Worm (Caenorhabditis elegans): ENCODE results near the gene C07A9.9.

- TF ChIP-seq him-1 (tag; optimal IDR thresholded peaks at IDR 0.05) (no peak), W03F9.2 (tag; optimal IDR thresholded peaks at IDR 0.05) (no peak), dao-5 (tag; optimal IDR thresholded peaks at IDR 0.05) (no peak)
These were observed 22.3 kb downstream of the C07A9.9 start for ce11 chrIII:9645099-9645498.

Measured in whole organism, L4/young adult.